Fruit fly (Drosophila melanogaster): ENCODE results near the gene Dys.

Gene Dys

DNA sequence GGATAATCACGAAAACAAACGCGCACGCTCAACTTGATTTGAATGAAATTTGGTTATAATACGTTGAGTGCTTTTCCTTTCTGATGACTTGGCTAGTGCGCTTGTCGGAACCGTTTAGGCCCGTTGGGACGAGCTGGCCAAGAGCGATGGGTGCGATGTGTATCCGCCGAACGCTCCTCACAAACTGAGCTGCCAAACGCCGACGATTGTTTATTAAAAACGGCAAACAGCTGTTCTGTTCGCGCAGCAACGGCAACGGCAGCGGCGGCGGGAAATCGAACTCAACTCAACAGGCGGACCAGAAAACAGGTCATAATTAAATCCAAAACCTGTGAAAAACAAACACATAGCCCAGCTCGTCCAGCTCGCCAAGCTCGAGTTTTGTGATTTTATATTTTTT lies 160.1 kb downstream of the Dys start (continued):
- peak in 1 of 2 experiments; percentile 40 for TF ChIP-seq Eip74EF (GFP tag; optimal IDR thresholded peaks at IDR 0.05)

DNA sequence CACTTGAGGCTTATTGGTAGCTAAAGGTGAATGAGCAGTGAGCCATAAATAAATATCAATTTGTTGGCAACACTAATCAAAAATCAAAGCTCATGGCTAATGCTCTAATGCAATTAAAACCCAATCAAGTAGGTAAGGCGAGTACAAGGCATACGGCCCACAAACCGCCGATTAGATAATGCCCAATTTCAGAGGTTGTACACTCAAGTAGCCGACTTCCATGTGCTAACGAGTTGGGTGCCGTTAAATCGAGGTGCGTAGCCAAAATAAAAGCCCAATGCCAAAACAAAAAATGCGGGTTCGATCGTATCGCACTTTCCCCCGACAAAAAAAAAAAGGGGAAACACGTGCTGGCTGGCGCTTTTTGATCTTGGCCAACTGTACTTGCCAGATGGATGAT lies 161.1 kb downstream of the Dys start:
- TF ChIP-seq lab (GFP tag; optimal IDR thresholded peaks at IDR 0.05) (peak; percentile 39), ems (GFP tag; optimal IDR thresholded peaks at IDR 0.05) (no peak), h (optimal IDR thresholded peaks at IDR 0.05) (no peak), CG10543 (GFP tag; optimal IDR thresholded peaks at IDR 0.05) (peak; percentile 56), sd (tag; optimal IDR thresholded peaks at IDR 0.05) (peak; percentile 90), CG13894 (tag; optimal IDR thresholded peaks at IDR 0.05) (peak; percentile 6), caup (GFP tag; optimal IDR thresholded peaks at IDR 0.05; ENCODE audit: severe bottlenecking) (peak; percentile 4), Bdp1 (GFP tag; optimal IDR thresholded peaks at IDR 0.05) (no peak), PHDP (tag; optimal IDR thresholded peaks at IDR 0.05) (peak; percentile 35), sima (GFP tag; optimal IDR thresholded peaks at IDR 0.05) (no peak), Hey (tag; optimal IDR thresholded peaks at IDR 0.05) (peak; percentile 84), Vsx1 (GFP tag; optimal IDR thresholded peaks at IDR 0.05) (peak; percentile 73), chinmo (GFP tag; IDR thresholded peaks at IDR 0.05; ENCODE audit: partially characterized antibody) (0 out of 4 replicates have a peak, but pooled peaks have one; percentile 39), Hmr (GFP tag; optimal IDR thresholded peaks at IDR 0.05) (peak; percentile 24), pb (GFP tag; optimal IDR thresholded peaks at IDR 0.05) (no peak), Rfx (GFP tag; IDR thresholded peaks at IDR 0.05) (peak; percentile 9; the same call in 1 of the 2 replicates), hkb (optimal IDR thresholded peaks at IDR 0.05) (no peak), hkb (GFP tag; IDR thresholded peaks at IDR 0.05) (peak; percentile 27; the same call in 1 of the 2 replicates), CG17385 (GFP tag; optimal IDR thresholded peaks at IDR 0.05) (no peak), CG13296 (GFP tag; optimal IDR thresholded peaks at IDR 0.05) (peak; percentile 24), sens-2 (GFP tag; IDR thresholded peaks at IDR 0.05) (peak; percentile 74), nerfin-2 (GFP tag; IDR thresholded peaks at IDR 0.05; ENCODE audit: partially characterized antibody) (no peak), CG3281 (GFP tag; optimal IDR thresholded peaks at IDR 0.05) (peak; percentile 25), B-H2 (GFP tag; optimal IDR thresholded peaks at IDR 0.05) (peak; percentile 3), CG18599 (GFP tag; optimal IDR thresholded peaks at IDR 0.05) (peak; percentile 70), Pdp1 (GFP tag; optimal IDR thresholded peaks at IDR 0.05) (peak in 1 of 2 experiments; percentile 38), CG10654 (GFP tag; optimal IDR thresholded peaks at IDR 0.05) (no peak), CG17829 (tag; optimal IDR thresholded peaks at IDR 0.05) (no peak), cwo (GFP tag; optimal IDR thresholded peaks at IDR 0.05) (peak; percentile 82), HmgZ (tag; optimal IDR thresholded peaks at IDR 0.05) (peak; percentile 50), CG12071 (GFP tag; optimal IDR thresholded peaks at IDR 0.05) (peak; percentile 20), unpg (GFP tag; optimal IDR thresholded peaks at IDR 0.05) (peak; percentile 10), CG3407 (GFP tag; optimal IDR thresholded peaks at IDR 0.05) (no peak), grn (GFP tag; optimal IDR thresholded peaks at IDR 0.05) (peak; percentile 16), bcd (GFP tag; optimal IDR thresholded peaks at IDR 0.05) (no peak), Kr (GFP tag; optimal IDR thresholded peaks at IDR 0.05) (no peak), GATAe (GFP tag; conservative IDR thresholded peaks at IDR 0.05) (peak; percentile 77; the same call in 1 of the 2 replicates), Hr39 (optimal IDR thresholded peaks at IDR 0.05) (no peak), CG2678 (tag; optimal IDR thresholded peaks at IDR 0.05) (peak; percentile 32), Fer2 (tag; optimal IDR thresholded peaks at IDR 0.05) (peak; percentile 6), Med (GFP tag) (peak; percentile 52), vnd (GFP tag; IDR thresholded peaks at IDR 0.05; ENCODE audit: partially characterized antibody) (peak; percentile 38; the same call in 1 of the 3 replicates), CG8290 (GFP tag; optimal IDR thresholded peaks at IDR 0.05) (no peak), CG8290 (tag; optimal IDR thresholded peaks at IDR 0.05) (peak in 1 of 2 experiments; percentile 40), CG32532 (GFP tag; IDR thresholded peaks at IDR 0.05) (peak; percentile 41), Jarid2 (GFP tag; optimal IDR thresholded peaks at IDR 0.05) (no peak), sug (tag; optimal IDR thresholded peaks at IDR 0.05) (peak; percentile 84)
